Worm (Caenorhabditis elegans) whole organism, L4/young adult: Measurements from ENCODE around the gene coa-7.
A peak's percentile ranks its signal among the peaks of the same experiment; 100 is the strongest.

Experiments
- W03F9.2 ChIP-seq: fragments of 150-350 bp; optimal IDR thresholded peaks from 2 replicates; lab custom pipeline; 2014; ENCODE audit warnings: missing biosample characterization, missing genetic modification characterization
- dao-5 ChIP-seq: sonication (generic microtip); optimal IDR thresholded peaks from 2 replicates; lab custom pipeline; 2016; ENCODE audit warnings: missing genotype, missing genetic modification characterization, moderate library complexity, missing compliant biosample characterization
- him-1 ChIP-seq: sonication (generic microtip); optimal IDR thresholded peaks from 2 replicates; lab custom pipeline; 2016; ENCODE audit warnings: missing genotype, missing genetic modification reagents, missing genetic modification characterization, missing compliant biosample characterization

The coa-7 gene

DNA sequence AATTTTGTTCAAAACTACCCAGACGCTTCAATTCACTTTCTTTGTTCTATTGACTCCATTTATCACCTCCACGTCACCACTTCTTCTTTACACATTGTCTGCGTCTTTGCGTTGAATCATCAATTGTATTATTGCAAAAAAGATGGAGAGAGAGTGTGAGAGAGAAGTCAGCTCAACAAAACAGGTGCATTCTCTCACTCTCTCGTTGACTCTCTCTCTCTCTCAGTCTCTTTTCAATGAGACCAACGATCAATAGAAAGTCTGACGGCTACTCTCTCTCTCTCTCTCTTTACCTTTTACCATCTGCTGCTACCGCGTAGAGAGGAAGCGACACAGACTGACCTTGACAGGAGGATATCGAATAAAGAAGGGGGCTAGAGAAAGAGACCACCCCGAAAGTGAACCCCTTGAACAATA is 15.2 kb downstream of the coa-7 start:
- TF ChIP-seq dao-5 (tag; lab: Kevin White, UChicago) (no peak), W03F9.2 (tag; lab: Kevin White, UChicago) (peak; percentile 45), him-1 (tag; lab: Kevin White, UChicago) (peak; percentile 40)

- TF ChIP-seq W03F9.2 (tag; lab: Kevin White, UChicago) (peak; percentile 22), dao-5 (tag; lab: Kevin White, UChicago) (peak; percentile 59), him-1 (tag; lab: Kevin White, UChicago) (peak; percentile 38)
These were observed 16.0 kb downstream of the coa-7 start for ce11 chrII:11634681-11635527.

- TF ChIP-seq W03F9.2 (tag; lab: Kevin White, UChicago) (no peak), him-1 (tag; lab: Kevin White, UChicago) (peak; percentile 74), dao-5 (tag; lab: Kevin White, UChicago) (no peak)
These were observed 16.8 kb downstream of the coa-7 start for ce11 chrII:11634057-11634676.

ce11 chrII:11633509-11633908 is 17.4 kb downstream of the coa-7 start, which contains the start of gene din-1:
TSS of gene din-1 (minus strand) at chrII:11633609.
- TF ChIP-seq W03F9.2 (tag; lab: Kevin White, UChicago) (no peak), dao-5 (tag; lab: Kevin White, UChicago) (no peak), him-1 (tag; lab: Kevin White, UChicago) (no peak)

- TF ChIP-seq dao-5 (tag; lab: Kevin White, UChicago) (no peak), W03F9.2 (tag; lab: Kevin White, UChicago) (no peak), him-1 (tag; lab: Kevin White, UChicago) (no peak)
These were observed 18.3 kb downstream of the coa-7 start for ce11 chrII:11632689-11633088.

DNA sequence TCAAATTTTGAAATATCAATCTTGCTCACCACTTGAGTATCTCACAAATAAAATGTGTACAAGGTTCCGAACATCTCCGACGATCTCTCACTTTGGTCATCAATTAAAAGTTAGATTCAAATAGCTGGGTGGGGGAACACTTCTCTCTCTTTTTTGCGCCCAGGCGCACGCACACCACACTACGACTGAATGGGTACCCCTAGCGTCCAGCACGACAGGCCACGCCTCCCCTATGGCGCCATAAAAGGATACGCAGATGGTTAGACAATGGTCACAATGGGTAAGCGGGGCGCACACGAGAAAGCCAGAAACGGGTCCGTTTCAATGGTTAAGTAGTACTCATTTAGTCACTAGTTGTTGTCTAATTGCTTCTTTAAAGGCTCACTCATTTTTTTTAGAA is 21.0 kb downstream of the coa-7 start:
- TF ChIP-seq him-1 (tag; lab: Kevin White, UChicago): no peak
- TF ChIP-seq W03F9.2 (tag; lab: Kevin White, UChicago): no peak
- no peak for TF ChIP-seq dao-5 (tag; lab: Kevin White, UChicago)

DNA sequence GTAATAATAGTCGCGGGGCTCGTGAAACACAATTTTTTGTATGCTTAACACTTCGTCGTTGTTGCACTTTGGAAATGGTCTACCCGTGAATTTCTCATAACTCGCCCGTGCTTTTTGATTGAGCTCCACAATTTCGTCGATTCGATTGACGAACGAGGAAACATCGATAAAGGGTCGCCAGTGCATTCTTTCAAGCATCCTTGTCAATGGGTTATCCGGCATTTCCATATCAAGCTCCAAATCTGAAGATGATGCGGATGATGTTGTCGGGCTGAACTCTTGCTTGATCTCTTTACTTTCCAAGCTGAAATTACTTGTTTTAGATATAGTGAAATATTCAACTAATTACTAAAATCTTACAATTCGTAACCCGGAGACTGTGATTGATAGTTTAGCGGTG is 23.0 kb downstream of the coa-7 start:
- TF ChIP-seq W03F9.2 (tag; lab: Kevin White, UChicago) (no peak), dao-5 (tag; lab: Kevin White, UChicago) (no peak), him-1 (tag; lab: Kevin White, UChicago) (no peak)

DNA sequence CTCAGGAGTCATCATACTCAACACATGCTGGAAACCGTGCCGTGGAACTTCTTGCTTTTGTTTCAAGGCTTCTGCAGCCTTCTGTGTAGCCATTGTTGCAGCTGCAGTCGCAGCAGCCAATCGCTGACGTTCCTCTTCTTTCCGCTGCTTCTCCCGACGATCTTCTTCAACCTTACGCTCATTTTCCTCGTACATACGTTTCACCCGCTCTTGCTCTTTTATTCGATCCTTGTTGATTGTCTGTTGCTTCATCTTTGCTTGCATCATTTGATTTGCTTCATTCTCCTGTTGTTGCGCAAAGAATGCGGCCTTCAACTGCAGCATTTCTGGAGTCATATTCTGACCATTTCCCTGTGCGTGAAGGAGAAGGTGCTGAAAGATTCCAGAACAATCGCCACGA is 28.3 kb downstream of the coa-7 start:
- no peak for TF ChIP-seq W03F9.2 (tag; lab: Kevin White, UChicago)
- no peak for TF ChIP-seq dao-5 (tag; lab: Kevin White, UChicago)
- TF ChIP-seq him-1 (tag; lab: Kevin White, UChicago): no peak

ce11 chrII:11621576-11621975 is 29.4 kb downstream of the coa-7 start:
- peak; percentile 9 for TF ChIP-seq him-1 (tag; lab: Kevin White, UChicago)
- TF ChIP-seq dao-5 (tag; lab: Kevin White, UChicago): no peak

ce11 chrII:11620630-11621246 is 30.2 kb downstream of the coa-7 start:
- TF ChIP-seq him-1 (tag; lab: Kevin White, UChicago): no peak
- TF ChIP-seq W03F9.2 (tag; lab: Kevin White, UChicago): no peak
- no peak for TF ChIP-seq dao-5 (tag; lab: Kevin White, UChicago)

ce11 chrII:11619895-11620439 is 31.0 kb downstream of the coa-7 start:
- peak; percentile 71 for TF ChIP-seq him-1 (tag; lab: Kevin White, UChicago)
- TF ChIP-seq dao-5 (tag; lab: Kevin White, UChicago): peak; percentile 53
- TF ChIP-seq W03F9.2 (tag; lab: Kevin White, UChicago): peak; percentile 42

ce11 chrII:11619171-11619570 is 31.8 kb downstream of the coa-7 start:
- TF ChIP-seq him-1 (tag; lab: Kevin White, UChicago) (no peak), W03F9.2 (tag; lab: Kevin White, UChicago) (no peak), dao-5 (tag; lab: Kevin White, UChicago) (no peak)

- no peak for TF ChIP-seq him-1 (tag; lab: Kevin White, UChicago)
- no peak for TF ChIP-seq W03F9.2 (tag; lab: Kevin White, UChicago)
- TF ChIP-seq dao-5 (tag; lab: Kevin White, UChicago): no peak
These were observed 33.2 kb downstream of the coa-7 start for ce11 chrII:11617715-11618114.
